Fruit fly (Drosophila melanogaster): Measurements from ENCODE around the gene gudu.

- TF ChIP-seq Hr39 (GFP tag; optimal IDR thresholded peaks at IDR 0.05) (no peak), CG10631 (GFP tag; optimal IDR thresholded peaks at IDR 0.05) (no peak), CG4318 (GFP tag; optimal IDR thresholded peaks at IDR 0.05) (no peak), CG9139 (GFP tag; optimal IDR thresholded peaks at IDR 0.05) (no peak), CG8119 (GFP tag; IDR thresholded peaks at IDR 0.05) (no peak), CG3032 (tag; optimal IDR thresholded peaks at IDR 0.05) (no peak), CG16779 (tag; optimal IDR thresholded peaks at IDR 0.05) (no peak)
These were observed 48.8 kb upstream of the gudu start for dm6 chr2L:7339392-7340014.

All from whole organism, prepupa.